Worm (Caenorhabditis elegans): ENCODE results near the gene tbx-41.

The tbx-41 gene

DNA sequence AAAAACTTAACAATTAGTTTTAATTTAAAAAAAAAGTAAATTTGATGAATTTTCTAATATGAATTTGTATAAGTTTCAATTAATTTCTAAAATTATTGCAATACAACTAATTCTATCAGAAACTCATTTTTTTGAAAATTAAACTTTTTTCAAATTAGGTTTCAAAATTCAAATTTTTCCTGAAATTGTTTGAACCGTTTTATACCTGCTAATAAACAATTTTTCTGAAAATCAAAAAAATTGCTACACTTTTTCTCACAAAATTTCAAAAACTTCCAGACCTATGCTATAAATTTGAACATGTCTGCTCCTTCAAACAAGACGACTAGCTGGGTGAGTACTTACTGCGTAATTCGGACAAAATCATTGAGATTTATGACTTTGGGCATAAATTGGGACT, 4.6 kb upstream of the tbx-41 start, which contains the start of gene T26C11.8:
TSS of gene T26C11.8 (plus strand) at position 301 of the 400 bp plus-strand sequence.
- TF ChIP-seq Y22D7AL.16 (tag; optimal IDR thresholded peaks at IDR 0.05) (no peak), elt-2 (tag; optimal IDR thresholded peaks at IDR 0.05) (no peak), tbx-7 (tag; optimal IDR thresholded peaks at IDR 0.05) (no peak), ceh-45 (GFP tag; IDR thresholded peaks at IDR 0.05) (no peak), pax-1 (tag; optimal IDR thresholded peaks at IDR 0.05) (no peak), unc-86 (tag; optimal IDR thresholded peaks at IDR 0.05) (no peak), pqm-1 (tag; optimal IDR thresholded peaks at IDR 0.05) (no peak), nhr-11 (tag; optimal IDR thresholded peaks at IDR 0.05) (no peak), C38D4.7 (GFP tag; optimal IDR thresholded peaks at IDR 0.05) (no peak), ceh-19 (GFP tag; optimal IDR thresholded peaks at IDR 0.05) (no peak)

- TF ChIP-seq nfya-1 (tag; optimal IDR thresholded peaks at IDR 0.05) (peak; percentile 88), sox-2 (GFP tag; IDR thresholded peaks at IDR 0.05) (no peak), ceh-14 (tag; optimal IDR thresholded peaks at IDR 0.05) (no peak), sdc-2 (tag; optimal IDR thresholded peaks at IDR 0.05) (peak; percentile 64), ceh-22 (tag; optimal IDR thresholded peaks at IDR 0.05) (no peak)
Measured at ce11 chrX:1870991-1871390, 5.9 kb downstream of the tbx-41 start.

- peak; percentile 41; the same call in 1 of the 2 replicates for TF ChIP-seq ceh-45 (GFP tag; IDR thresholded peaks at IDR 0.05)
- peak; percentile 62 for TF ChIP-seq sox-4 (tag; optimal IDR thresholded peaks at IDR 0.05)
- TF ChIP-seq tbx-7 (tag; optimal IDR thresholded peaks at IDR 0.05), result peak; percentile 4
- no peak for TF ChIP-seq pag-3 (tag; optimal IDR thresholded peaks at IDR 0.05; ENCODE audit: borderline replicate concordance)
- TF ChIP-seq ceh-19 (GFP tag; optimal IDR thresholded peaks at IDR 0.05), result peak; percentile 82
- TF ChIP-seq ama-1 (optimal IDR thresholded peaks at IDR 0.05), result no peak
- TF ChIP-seq hlh-6 (tag; optimal IDR thresholded peaks at IDR 0.05), result peak; percentile 66
- TF ChIP-seq ztf-16 (tag; optimal IDR thresholded peaks at IDR 0.05), result peak; percentile 66
- peak; percentile 53 for TF ChIP-seq hlh-13 (GFP tag; optimal IDR thresholded peaks at IDR 0.05)
- TF ChIP-seq dve-1 (tag; optimal IDR thresholded peaks at IDR 0.05), result no peak
- no peak for TF ChIP-seq elt-4 (tag; optimal IDR thresholded peaks at IDR 0.05)
- peak; percentile 27 for TF ChIP-seq fax-1 (tag; optimal IDR thresholded peaks at IDR 0.05)
- TF ChIP-seq pat-9 (tag; optimal IDR thresholded peaks at IDR 0.05), result peak; percentile 59
- TF ChIP-seq pqm-1 (tag; optimal IDR thresholded peaks at IDR 0.05), result peak; percentile 33
- peak; percentile 48 for TF ChIP-seq odd-2 (tag; optimal IDR thresholded peaks at IDR 0.05)
- TF ChIP-seq ceh-9 (tag; optimal IDR thresholded peaks at IDR 0.05), result peak; percentile 46
- peak; percentile 30 for TF ChIP-seq ahr-1 (tag; optimal IDR thresholded peaks at IDR 0.05)
- peak; percentile 51 for TF ChIP-seq T23F11.4 (GFP tag; optimal IDR thresholded peaks at IDR 0.05)
- no peak for TF ChIP-seq F13H6.1 (tag; optimal IDR thresholded peaks at IDR 0.05)
- TF ChIP-seq K09A11.1 (tag; optimal IDR thresholded peaks at IDR 0.05; ENCODE audit: insufficient read depth), result peak; percentile 61
- peak; percentile 2 for TF ChIP-seq ceh-14 (tag; optimal IDR thresholded peaks at IDR 0.05)
- peak; percentile 77 for TF ChIP-seq che-1 (tag; optimal IDR thresholded peaks at IDR 0.05)
- TF ChIP-seq pax-1 (tag; optimal IDR thresholded peaks at IDR 0.05), result no peak
- TF ChIP-seq gmeb-2 (tag; optimal IDR thresholded peaks at IDR 0.05), result peak; percentile 65
- peak; percentile 61 for TF ChIP-seq rnt-1 (tag; optimal IDR thresholded peaks at IDR 0.05)
- peak; percentile 65 for TF ChIP-seq fkh-6 (tag; optimal IDR thresholded peaks at IDR 0.05)
- peak; percentile 39 for TF ChIP-seq eyg-1 (tag; optimal IDR thresholded peaks at IDR 0.05)
- peak; percentile 4 for TF ChIP-seq madf-2 (tag; optimal IDR thresholded peaks at IDR 0.05)
- TF ChIP-seq C08G9.2 (tag; optimal IDR thresholded peaks at IDR 0.05), result peak; percentile 62
- TF ChIP-seq ceh-48 (tag; optimal IDR thresholded peaks at IDR 0.05), result peak; percentile 53
- peak; percentile 50 for TF ChIP-seq hlh-15 (tag; optimal IDR thresholded peaks at IDR 0.05)
- TF ChIP-seq ref-2 (tag; optimal IDR thresholded peaks at IDR 0.05), result peak; percentile 76
- TF ChIP-seq unc-42 (tag; optimal IDR thresholded peaks at IDR 0.05), result peak; percentile 32
- peak; percentile 85 for TF ChIP-seq elt-2 (tag; optimal IDR thresholded peaks at IDR 0.05)
- TF ChIP-seq syd-9 (tag; optimal IDR thresholded peaks at IDR 0.05), result peak; percentile 5
- peak; percentile 7 for TF ChIP-seq ceh-24 (tag; optimal IDR thresholded peaks at IDR 0.05)
- TF ChIP-seq lim-6 (tag; optimal IDR thresholded peaks at IDR 0.05), result no peak
- TF ChIP-seq nhr-232 (tag; optimal IDR thresholded peaks at IDR 0.05), result peak; percentile 61
- peak; percentile 60 for TF ChIP-seq lin-11 (tag; optimal IDR thresholded peaks at IDR 0.05)
- peak; percentile 57 for TF ChIP-seq unc-86 (tag; optimal IDR thresholded peaks at IDR 0.05)
- TF ChIP-seq ceh-2 (tag; optimal IDR thresholded peaks at IDR 0.05), result peak; percentile 61
Measured at ce11 chrX:1880665-1881064, 15.6 kb downstream of the tbx-41 start.
